Worm (Caenorhabditis elegans) whole organism, L2 larva: Measurements from ENCODE around the gene VW02B12L.2.

Experiments used
- alr-1 ChIP-seq: fragments of 150-350 bp; optimal IDR thresholded peaks from 2 replicates; lab custom pipeline; 2014; ENCODE audit warnings: missing biosample characterization, missing genetic modification characterization
- ama-1 ChIP-seq: fragments of 150-350 bp; optimal IDR thresholded peaks from 2 replicates; lab custom pipeline; 2018; ENCODE audit warnings: inconsistent platforms
- ceh-82 ChIP-seq: fragments of 150-350 bp; optimal IDR thresholded peaks from 2 replicates; lab custom pipeline; 2014; ENCODE audit warnings: missing biosample characterization, missing genetic modification characterization
- fos-1 ChIP-seq: fragments of 150-350 bp; optimal IDR thresholded peaks from 2 replicates; lab custom pipeline; 2014; ENCODE audit warnings: missing biosample characterization, missing genetic modification characterization
- lin-11 ChIP-seq: fragments of 150-350 bp; sonication (generic microtip); optimal IDR thresholded peaks from 2 replicates; lab custom pipeline; 2014; ENCODE audit warnings: missing biosample characterization, missing genetic modification characterization, inconsistent platforms, mixed read lengths
- lsy-2 ChIP-seq, 2 experiments: fragments of 150-350 bp in 1 of 2; sonication (generic microtip) in 1 of 2; optimal IDR thresholded peaks; 2 replicates each; lab custom pipeline; 2014 to 2017; ENCODE audit warnings: missing biosample characterization in 2 of 2, missing genetic modification characterization in 2 of 2
- mdl-1 ChIP-seq, 2 experiments: fragments of 150-350 bp in 1 of 2; sonication (generic microtip) in 1 of 2; optimal IDR thresholded peaks; 2 replicates each; lab custom pipeline; 2017; ENCODE audit warnings: missing biosample characterization in 2 of 2, missing genetic modification characterization in 2 of 2
- nhr-237 ChIP-seq: fragments of 150-350 bp; optimal IDR thresholded peaks from 2 replicates; lab custom pipeline; 2014; ENCODE audit warnings: missing biosample characterization, missing genetic modification characterization
- nhr-6 ChIP-seq: fragments of 150-350 bp; optimal IDR thresholded peaks from 2 replicates; lab custom pipeline; 2014; ENCODE audit warnings: missing biosample characterization, missing genetic modification characterization
- nhr-77 ChIP-seq: fragments of 150-350 bp; optimal IDR thresholded peaks from 2 replicates; lab custom pipeline; 2014; ENCODE audit warnings: missing biosample characterization, missing genetic modification characterization
- skn-1 ChIP-seq: sonication (generic microtip); optimal IDR thresholded peaks from 2 replicates; lab custom pipeline; 2017; ENCODE audit warnings: missing biosample characterization, missing genetic modification characterization
- snpc-4 ChIP-seq: fragments of 150-350 bp; optimal IDR thresholded peaks from 2 replicates; lab custom pipeline; 2014; ENCODE audit warnings: missing biosample characterization, missing genetic modification characterization
- zag-1 ChIP-seq: fragments of 150-350 bp; optimal IDR thresholded peaks from 2 replicates; lab custom pipeline; 2014; ENCODE audit warnings: missing biosample characterization, missing genetic modification characterization
- ztf-1 ChIP-seq: fragments of 200-800 bp; sonication (Bioruptor generic); conservative IDR thresholded peaks from 2 replicates; pipeline ENCODE4 v1.3.6; 2022; ENCODE audit warnings: missing genetic modification characterization, missing compliant biosample characterization

- no peak for TF ChIP-seq lin-11 (tag; lab: Kevin White, UChicago)
- TF ChIP-seq nhr-77 (tag; lab: Kevin White, UChicago) = no peak
- no peak for TF ChIP-seq lsy-2 (tag; optimal IDR thresholded peaks at IDR 0.05; lab: Kevin White, UChicago)
- TF ChIP-seq zag-1 (tag; lab: Kevin White, UChicago) = no peak
- TF ChIP-seq fos-1 = no peak
- TF ChIP-seq ceh-82 = no peak
- no peak for TF ChIP-seq nhr-237
- TF ChIP-seq nhr-6 (tag; lab: Kevin White, UChicago) = no peak
- TF ChIP-seq snpc-4 (tag; lab: Kevin White, UChicago) = no peak
- no peak for TF ChIP-seq mdl-1 (tag; optimal IDR thresholded peaks at IDR 0.05; lab: Kevin White, UChicago)
- no peak for TF ChIP-seq ztf-1 (GFP tag; lab: Robert Waterston, UW)
- no peak for TF ChIP-seq ama-1 (lab: Kevin White, UChicago)
- no peak for TF ChIP-seq alr-1 (tag; lab: Kevin White, UChicago)
- no peak for TF ChIP-seq skn-1
These were observed 47.9 kb upstream of the VW02B12L.2 start, which contains the start of gene B0334.13 for ce11 chrII:11487999-11488398.
